Worm (Caenorhabditis elegans) whole organism, L3 larva: ENCODE measurements around the gene sru-4.

Source experiments
- R02D3.7 ChIP-seq: fragments of 150-350 bp; optimal IDR thresholded peaks from 2 replicates; lab custom pipeline; 2014; ENCODE audit warnings: missing biosample characterization, missing genetic modification characterization
- ZK546.5 ChIP-seq: sonication (generic microtip); optimal IDR thresholded peaks from 2 replicates; lab custom pipeline; 2017; ENCODE audit warnings: missing biosample characterization, missing genetic modification characterization
- aly-2 ChIP-seq: fragments of 150-350 bp; optimal IDR thresholded peaks from 2 replicates; lab custom pipeline; 2014; ENCODE audit warnings: missing biosample characterization, missing genetic modification characterization
- ama-1 ChIP-seq: fragments of 150-350 bp; optimal IDR thresholded peaks from 2 replicates; lab custom pipeline; 2018
- ceh-16 ChIP-seq: sonication (generic microtip); optimal IDR thresholded peaks from 2 replicates; lab custom pipeline; 2017; ENCODE audit warnings: missing biosample characterization, missing genetic modification characterization
- ceh-28 ChIP-seq: fragments of 150-350 bp; optimal IDR thresholded peaks from 2 replicates; lab custom pipeline; 2014; ENCODE audit warnings: missing biosample characterization, missing genetic modification reagents, missing genetic modification characterization
- ceh-9 ChIP-seq: sonication (generic microtip); optimal IDR thresholded peaks from 2 replicates; lab custom pipeline; 2018; ENCODE audit warnings: missing biosample characterization, missing genetic modification characterization
- daf-12 ChIP-seq: fragments of 150-350 bp; optimal IDR thresholded peaks from 2 replicates; lab custom pipeline; 2014; ENCODE audit warnings: missing biosample characterization, missing genetic modification reagents, missing genetic modification characterization
- egl-27 ChIP-seq: sonication (generic microtip); optimal IDR thresholded peaks from 4 replicates; lab custom pipeline; 2017; ENCODE audit warnings: missing biosample characterization, missing genetic modification reagents, missing genetic modification characterization
- egl-5 ChIP-seq: fragments of 150-350 bp; optimal IDR thresholded peaks from 2 replicates; lab custom pipeline; 2017; ENCODE audit warnings: missing biosample characterization, missing genetic modification reagents, missing genetic modification characterization, inconsistent platforms
- elt-1 ChIP-seq: fragments of 150-350 bp; optimal IDR thresholded peaks from 2 replicates; lab custom pipeline; 2014; ENCODE audit warnings: missing biosample characterization, missing genetic modification characterization
- elt-2 ChIP-seq: sonication (generic microtip); optimal IDR thresholded peaks from 2 replicates; lab custom pipeline; 2016; ENCODE audit warnings: missing genetic modification reagents, mild to moderate bottlenecking, missing genetic modification characterization, missing compliant biosample characterization
- elt-3 ChIP-seq, 3 experiments: fragments of 150-350 bp in 1 of 3; sonication (generic microtip) in 2 of 3; optimal IDR thresholded peaks; 2 replicates in 2 of 3; 4 replicates in 1 of 3; lab custom pipeline; 2014 to 2017; ENCODE audit warnings: missing biosample characterization in 3 of 3, missing genetic modification characterization in 3 of 3
- eor-1 ChIP-seq, 2 experiments: fragments of 150-350 bp; optimal IDR thresholded peaks; 2 replicates each; lab custom pipeline; 2014 to 2018; ENCODE audit warnings: missing biosample characterization in 2 of 2, missing genetic modification characterization in 2 of 2
- fkh-10 ChIP-seq: sonication (generic microtip); optimal IDR thresholded peaks from 2 replicates; lab custom pipeline; 2017; ENCODE audit warnings: missing biosample characterization, missing genetic modification reagents, missing genetic modification characterization
- fkh-2 ChIP-seq: fragments of 150-350 bp; optimal IDR thresholded peaks from 2 replicates; lab custom pipeline; 2014; ENCODE audit warnings: missing biosample characterization, missing genetic modification reagents, missing genetic modification characterization
- fos-1 ChIP-seq: fragments of 150-350 bp; optimal IDR thresholded peaks from 2 replicates; lab custom pipeline; 2014; ENCODE audit warnings: missing biosample characterization, missing genetic modification characterization
- hmg-11 ChIP-seq: sonication (generic microtip); optimal IDR thresholded peaks from 2 replicates; lab custom pipeline; 2016; ENCODE audit warnings: missing genetic modification characterization, missing compliant biosample characterization
- jun-1 ChIP-seq: fragments of 150-350 bp; optimal IDR thresholded peaks from 2 replicates; lab custom pipeline; 2014; ENCODE audit warnings: missing biosample characterization, missing genetic modification reagents, missing genetic modification characterization
- lin-15B ChIP-seq: fragments of 150-350 bp; optimal IDR thresholded peaks from 2 replicates; lab custom pipeline; 2014; ENCODE audit warnings: missing biosample characterization, missing genetic modification characterization
- lin-39 ChIP-seq: fragments of 150-350 bp; optimal IDR thresholded peaks from 2 replicates; lab custom pipeline; 2018; ENCODE audit warnings: missing biosample characterization, missing genetic modification reagents, missing genetic modification characterization
- lsy-12 ChIP-seq: sonication (generic microtip); optimal IDR thresholded peaks from 2 replicates; lab custom pipeline; 2016; ENCODE audit warnings: mild to moderate bottlenecking, missing genetic modification characterization, missing compliant biosample characterization
- mdl-1 ChIP-seq: fragments of 150-350 bp; optimal IDR thresholded peaks from 2 replicates; lab custom pipeline; 2014; ENCODE audit warnings: missing biosample characterization, missing genetic modification characterization
- mml-1 ChIP-seq: fragments of 150-350 bp; sonication (generic microtip); optimal IDR thresholded peaks from 3 replicates; lab custom pipeline; 2014; ENCODE audit warnings: missing biosample characterization, missing genetic modification characterization
- nfya-1 ChIP-seq: sonication (generic microtip); optimal IDR thresholded peaks from 2 replicates; lab custom pipeline; 2017; ENCODE audit warnings: missing genetic modification characterization, mild to moderate bottlenecking, missing compliant biosample characterization, antibody characterized with exemption, moderate library complexity; ENCODE audit not compliant: insufficient read depth
- nhr-12 ChIP-seq: fragments of 150-350 bp; optimal IDR thresholded peaks from 2 replicates; lab custom pipeline; 2014; ENCODE audit warnings: missing biosample characterization, missing genetic modification characterization
- nhr-23 ChIP-seq: fragments of 150-350 bp; optimal IDR thresholded peaks from 2 replicates; lab custom pipeline; 2014; ENCODE audit warnings: missing biosample characterization, missing genetic modification reagents, missing genetic modification characterization
- nhr-25 ChIP-seq: sonication (generic microtip); optimal IDR thresholded peaks from 2 replicates; lab custom pipeline; 2017; ENCODE audit warnings: missing biosample characterization, missing genetic modification characterization
- nhr-28 ChIP-seq: fragments of 150-350 bp; optimal IDR thresholded peaks from 2 replicates; lab custom pipeline; 2014; ENCODE audit warnings: missing biosample characterization, missing genetic modification characterization
- nhr-43 ChIP-seq: sonication (generic microtip); optimal IDR thresholded peaks from 2 replicates; lab custom pipeline; 2016; ENCODE audit warnings: mild to moderate bottlenecking, missing genetic modification characterization, missing compliant biosample characterization; ENCODE audit not compliant: poor library complexity, severe bottlenecking
- nhr-67 ChIP-seq: fragments of 150-350 bp; optimal IDR thresholded peaks from 2 replicates; lab custom pipeline; 2014; ENCODE audit warnings: missing biosample characterization, missing genetic modification characterization
- nhr-76 ChIP-seq: fragments of 150-350 bp; sonication (generic microtip); optimal IDR thresholded peaks from 5 replicates; lab custom pipeline; 2014; ENCODE audit warnings: missing biosample characterization, missing genetic modification characterization
- nhr-77 ChIP-seq: fragments of 150-350 bp; optimal IDR thresholded peaks from 2 replicates; lab custom pipeline; 2014; ENCODE audit warnings: missing biosample characterization, missing genetic modification characterization
- pha-4 ChIP-seq: fragments of 150-350 bp; optimal IDR thresholded peaks from 2 replicates; lab custom pipeline; 2014; ENCODE audit warnings: missing biosample characterization, missing genetic modification reagents, missing genetic modification characterization
- pqm-1 ChIP-seq: fragments of 150-350 bp; optimal IDR thresholded peaks from 2 replicates; lab custom pipeline; 2017; ENCODE audit warnings: missing biosample characterization, missing genetic modification characterization, inconsistent platforms
- sea-2 ChIP-seq: fragments of 150-350 bp; sonication (generic microtip); optimal IDR thresholded peaks from 4 replicates; lab custom pipeline; 2014; ENCODE audit warnings: missing biosample characterization, missing genetic modification reagents, missing genetic modification characterization
- skn-1 ChIP-seq: fragments of 150-350 bp; optimal IDR thresholded peaks from 2 replicates; lab custom pipeline; 2014; ENCODE audit warnings: missing biosample characterization, missing genetic modification characterization
- snpc-4 ChIP-seq: fragments of 150-350 bp; optimal IDR thresholded peaks from 2 replicates; lab custom pipeline; 2014; ENCODE audit warnings: missing biosample characterization, missing genetic modification characterization
- tbx-2 ChIP-seq: sonication (generic microtip); optimal IDR thresholded peaks from 2 replicates; lab custom pipeline; 2016; ENCODE audit warnings: mild to moderate bottlenecking, missing genetic modification characterization, missing compliant biosample characterization
- unc-39 ChIP-seq: sonication (generic microtip); optimal IDR thresholded peaks from 4 replicates; lab custom pipeline; 2017; ENCODE audit warnings: missing biosample characterization, missing genetic modification characterization
- unc-62 ChIP-seq: fragments of 150-350 bp; sonication (generic microtip); optimal IDR thresholded peaks from 4 replicates; lab custom pipeline; 2014; ENCODE audit warnings: missing biosample characterization, missing genetic modification reagents, missing genetic modification characterization
- zag-1 ChIP-seq: fragments of 150-350 bp; optimal IDR thresholded peaks from 2 replicates; lab custom pipeline; 2014; ENCODE audit warnings: missing biosample characterization, missing genetic modification characterization
- ztf-11 ChIP-seq: fragments of 150-350 bp; optimal IDR thresholded peaks from 2 replicates; lab custom pipeline; 2014; ENCODE audit warnings: missing biosample characterization, missing genetic modification characterization
- ztf-4 ChIP-seq: fragments of 150-350 bp; optimal IDR thresholded peaks from 2 replicates; lab custom pipeline; 2014; ENCODE audit warnings: missing biosample characterization, missing genetic modification characterization

sru-4 gene

DNA sequence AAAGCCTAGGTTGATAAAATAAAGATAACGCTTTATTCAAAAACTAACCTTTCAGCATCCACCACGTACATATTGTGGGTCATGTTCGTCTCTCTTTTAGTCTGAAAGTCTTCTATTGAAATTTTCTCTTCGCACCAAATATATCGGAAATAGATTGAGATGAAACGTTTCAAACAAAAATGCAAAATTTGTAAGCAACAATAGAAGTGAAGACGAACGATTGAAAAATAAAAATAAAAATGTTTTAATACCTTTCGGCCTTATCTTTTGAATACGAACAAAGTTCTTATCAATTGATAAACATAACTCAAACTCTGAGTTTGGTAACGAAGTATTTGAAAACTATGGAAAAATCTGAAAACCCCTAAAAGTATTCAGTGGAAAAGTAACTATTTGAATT lies 34.9 kb downstream of the sru-4 start, which contains the start of gene F56H11.2:
F56H11.2 (minus strand) TSS at position 101 of the 400 bp plus-strand sequence.
- TF ChIP-seq hmg-11 (tag; lab: Kevin White, UChicago), result no peak
- TF ChIP-seq elt-2 (tag; lab: Kevin White, UChicago), result peak; percentile 14
- no peak for TF ChIP-seq tbx-2 (tag; lab: Kevin White, UChicago)
- TF ChIP-seq elt-1 (tag; lab: Kevin White, UChicago), result no peak

DNA sequence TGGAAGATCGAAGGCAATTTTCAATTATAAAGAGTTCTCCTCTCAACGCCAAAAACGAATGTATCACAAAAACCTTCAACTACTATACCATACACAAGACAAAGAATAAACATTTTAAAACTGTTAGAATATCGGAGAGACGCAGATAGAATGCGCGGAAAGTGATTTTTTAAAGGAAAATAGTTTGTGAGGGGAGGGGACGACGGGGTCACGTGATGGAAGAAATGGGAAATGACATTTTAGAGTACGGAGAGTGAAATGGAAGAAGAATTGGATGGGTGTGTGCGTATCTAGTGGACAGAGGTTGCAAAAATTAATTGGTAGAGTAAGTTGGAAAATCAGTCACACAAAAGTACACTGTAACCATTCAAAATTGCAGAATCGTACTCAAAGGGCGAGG lies 36.2 kb downstream of the sru-4 start:
- TF ChIP-seq nfya-1, result no peak
- peak; percentile 48 for TF ChIP-seq pha-4 (tag; lab: Kevin White, UChicago)
- peak; percentile 85 for TF ChIP-seq nhr-25 (tag; lab: Kevin White, UChicago)
- TF ChIP-seq fkh-10 (GFP tag; lab: Kevin White, UChicago), result no peak
- peak; percentile 6 for TF ChIP-seq snpc-4 (tag; lab: Kevin White, UChicago)
- TF ChIP-seq nhr-23 (tag; lab: Kevin White, UChicago), result peak; percentile 46

DNA sequence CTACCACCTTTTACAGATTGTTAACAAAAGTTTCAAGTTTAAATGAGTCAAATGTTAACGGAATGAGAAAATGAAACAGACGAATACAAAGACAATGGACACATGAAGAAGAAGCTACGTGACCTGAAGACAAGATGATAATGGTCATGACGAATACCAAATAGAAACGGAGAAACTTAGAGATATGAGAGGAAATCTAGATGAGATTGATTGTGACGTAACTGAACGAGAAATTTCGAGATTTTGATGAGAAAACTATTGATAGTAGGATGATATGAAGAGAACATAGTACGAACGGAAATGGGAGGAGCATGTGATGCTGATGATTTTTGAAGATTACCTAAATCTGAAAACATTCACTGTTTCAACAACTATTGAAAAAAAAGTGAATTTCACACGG lies 36.9 kb downstream of the sru-4 start:
- TF ChIP-seq fkh-2 (tag; lab: Kevin White, UChicago) (no peak), lin-39 (tag; lab: Kevin White, UChicago) (no peak), daf-12 (tag; lab: Kevin White, UChicago) (no peak), ceh-9 (tag; lab: Kevin White, UChicago) (no peak), jun-1 (tag; lab: Kevin White, UChicago) (no peak), lsy-12 (tag; lab: Kevin White, UChicago) (no peak), pha-4 (tag; lab: Kevin White, UChicago) (no peak), mml-1 (tag; lab: Kevin White, UChicago) (no peak), nhr-23 (tag; lab: Kevin White, UChicago) (peak; percentile 85), ztf-4 (tag; lab: Kevin White, UChicago) (no peak), hmg-11 (tag; lab: Kevin White, UChicago) (no peak), elt-2 (tag; lab: Kevin White, UChicago) (no peak), zag-1 (no peak), unc-39 (tag; lab: Kevin White, UChicago) (no peak), ama-1 (lab: Kevin White, UChicago) (no peak), ztf-11 (tag; lab: Kevin White, UChicago) (no peak), nfya-1 (peak; percentile 9), egl-5 (tag; lab: Kevin White, UChicago) (no peak), ZK546.5 (no peak), mdl-1 (no peak), sea-2 (no peak), egl-27 (tag; lab: Kevin White, UChicago) (no peak), nhr-77 (tag; lab: Kevin White, UChicago) (no peak), nhr-43 (peak; percentile 62), elt-1 (tag; lab: Kevin White, UChicago) (no peak), snpc-4 (tag; lab: Kevin White, UChicago) (no peak), lin-15B (tag; lab: Kevin White, UChicago) (no peak), nhr-67 (tag; lab: Kevin White, UChicago) (no peak), nhr-28 (tag; lab: Kevin White, UChicago) (no peak), ceh-28 (no peak), pqm-1 (no peak), nhr-76 (tag; lab: Kevin White, UChicago) (no peak), fos-1 (tag; lab: Kevin White, UChicago) (no peak), fkh-10 (GFP tag; lab: Kevin White, UChicago) (no peak), nhr-12 (tag; lab: Kevin White, UChicago) (no peak), nhr-25 (tag; lab: Kevin White, UChicago) (peak; percentile 66), eor-1 (tag; optimal IDR thresholded peaks at IDR 0.05; lab: Kevin White, UChicago) (no peak), tbx-2 (tag; lab: Kevin White, UChicago) (no peak), aly-2 (tag; lab: Kevin White, UChicago) (no peak), unc-62 (GFP tag; lab: Kevin White, UChicago) (no peak), elt-3 (tag; optimal IDR thresholded peaks at IDR 0.05; lab: Kevin White, UChicago) (peak in 1 of 3 experiments; percentile 81), R02D3.7 (tag; lab: Kevin White, UChicago) (no peak), ceh-16 (tag; lab: Kevin White, UChicago) (no peak), skn-1 (tag; lab: Kevin White, UChicago) (no peak)
- TF ChIP-seq, all 47 proteins: peak for 5
